Fruit fly (Drosophila melanogaster): ENCODE measurements around the gene Sec3.

Gene Sec3

DNA sequence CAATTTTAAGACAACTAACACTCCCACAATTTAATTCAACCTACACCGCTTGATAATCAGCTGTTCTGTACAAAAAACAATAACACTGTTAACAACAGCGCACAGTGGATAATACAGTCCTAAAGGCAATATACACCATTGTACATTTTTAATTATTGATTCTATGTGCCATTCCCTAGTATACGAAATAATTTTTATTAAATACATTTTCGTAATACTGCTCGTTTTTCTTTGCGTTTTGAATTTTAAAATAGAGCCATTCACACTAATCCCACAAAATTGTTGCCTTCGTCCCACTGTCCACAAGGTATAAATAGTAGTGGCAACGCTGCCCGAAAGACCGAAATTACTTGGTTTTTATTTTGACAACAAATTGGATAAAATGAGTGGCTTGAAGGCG is 8.5 kb upstream of the Sec3 start, which contains the start of the genes Coq4 and CG32176 (continued):
- peak; percentile 97 for TF ChIP-seq Sox15 (GFP tag; optimal IDR thresholded peaks at IDR 0.05)
- peak; percentile 78 for TF ChIP-seq Blimp-1 (GFP tag; optimal IDR thresholded peaks at IDR 0.05)
- peak; percentile 90 for TF ChIP-seq dsx (GFP tag; optimal IDR thresholded peaks at IDR 0.05; ENCODE audit: poor library complexity, severe bottlenecking)
- peak; percentile 93 for TF ChIP-seq CG8119 (GFP tag; IDR thresholded peaks at IDR 0.05)
- TF ChIP-seq CG8632 (GFP tag; optimal IDR thresholded peaks at IDR 0.05): peak; percentile 94
- TF ChIP-seq CG6792 (GFP tag; optimal IDR thresholded peaks at IDR 0.05): peak; percentile 97
- peak; percentile 92 for TF ChIP-seq CG11294 (GFP tag; IDR thresholded peaks at IDR 0.05)
- TF ChIP-seq Sox14 (GFP tag; optimal IDR thresholded peaks at IDR 0.05): peak; percentile 98
- TF ChIP-seq CG7368 (GFP tag; optimal IDR thresholded peaks at IDR 0.05): peak; percentile 96
- peak; percentile 98 for TF ChIP-seq acj6 (GFP tag; optimal IDR thresholded peaks at IDR 0.05)
- TF ChIP-seq CG6163 (GFP tag; IDR thresholded peaks at IDR 0.05): peak; percentile 97
- TF ChIP-seq CG9139 (GFP tag; optimal IDR thresholded peaks at IDR 0.05): peak; percentile 82
- peak; percentile 96 for TF ChIP-seq CG11902 (GFP tag; optimal IDR thresholded peaks at IDR 0.05)
- peak; percentile 99 for TF ChIP-seq Hr39 (GFP tag; optimal IDR thresholded peaks at IDR 0.05)
- peak; percentile 96 for TF ChIP-seq Lpt (GFP tag; optimal IDR thresholded peaks at IDR 0.05)
- peak; percentile 95 for TF ChIP-seq Ets96B (tag; optimal IDR thresholded peaks at IDR 0.05)
- peak; percentile 97 for TF ChIP-seq topi (GFP tag; optimal IDR thresholded peaks at IDR 0.05)
- peak; percentile 85 for TF ChIP-seq CG6854 (GFP tag; optimal IDR thresholded peaks at IDR 0.05)
- peak; percentile 96 for TF ChIP-seq CG3032 (tag; optimal IDR thresholded peaks at IDR 0.05)
- TF ChIP-seq CG10631 (GFP tag; optimal IDR thresholded peaks at IDR 0.05): peak; percentile 98
- TF ChIP-seq salr (GFP tag; optimal IDR thresholded peaks at IDR 0.05): peak; percentile 93 to 95
- peak; percentile 98 for TF ChIP-seq Sox102F (GFP tag; optimal IDR thresholded peaks at IDR 0.05)
- TF ChIP-seq CG8319 (GFP tag; optimal IDR thresholded peaks at IDR 0.05): peak; percentile 95
- peak; percentile 94 for TF ChIP-seq vri (GFP tag; optimal IDR thresholded peaks at IDR 0.05)
- TF ChIP-seq Met (GFP tag; optimal IDR thresholded peaks at IDR 0.05): peak; percentile 97
- peak; percentile 96 for TF ChIP-seq Gug (GFP tag; IDR thresholded peaks at IDR 0.05)
- TF ChIP-seq Ets21C (GFP tag; optimal IDR thresholded peaks at IDR 0.05): peak; percentile 98
- peak; percentile 99 for TF ChIP-seq svp (GFP tag)
- TF ChIP-seq CG10669 (GFP tag; optimal IDR thresholded peaks at IDR 0.05): peak; percentile 94
- peak; percentile 86 for TF ChIP-seq CG6808 (GFP tag; optimal IDR thresholded peaks at IDR 0.05)
- TF ChIP-seq OdsH (GFP tag; optimal IDR thresholded peaks at IDR 0.05): peak; percentile 99
- TF ChIP-seq Hr4 (GFP tag; optimal IDR thresholded peaks at IDR 0.05): peak; percentile 99
- TF ChIP-seq achi (GFP tag; optimal IDR thresholded peaks at IDR 0.05): peak; percentile 96
- peak; percentile 94 for TF ChIP-seq CG15336 (GFP tag; IDR thresholded peaks at IDR 0.05)
- peak; percentile 96 for TF ChIP-seq Hr38 (GFP tag; optimal IDR thresholded peaks at IDR 0.05)

DNA sequence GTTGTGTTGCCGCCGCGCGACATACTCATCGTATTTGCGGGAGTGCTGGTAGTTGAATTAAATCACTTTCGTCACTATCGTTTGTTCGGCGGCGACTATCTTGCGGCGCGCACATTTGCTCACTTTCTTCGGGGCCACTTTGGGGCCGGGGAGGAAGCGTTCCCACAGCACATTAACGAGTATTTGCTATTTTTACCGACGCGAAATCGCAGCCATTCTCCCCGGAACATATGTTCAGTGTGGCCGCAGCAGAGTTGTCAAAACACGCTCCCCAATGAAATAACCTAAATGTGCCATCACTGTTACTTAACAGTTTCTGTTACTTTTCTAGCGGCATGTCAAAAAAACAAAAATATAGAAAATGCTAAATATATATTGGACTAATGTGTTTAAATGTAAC is 7.9 kb upstream of the Sec3 start, which contains the start of gene frc:
Gene frc, minus strand, starts transcription at position 244 of the 400 bp plus-strand sequence.
- no peak for TF ChIP-seq Ets21C (GFP tag; optimal IDR thresholded peaks at IDR 0.05)
- TF ChIP-seq dsx (GFP tag; optimal IDR thresholded peaks at IDR 0.05; ENCODE audit: poor library complexity, severe bottlenecking): peak; percentile 16
- TF ChIP-seq CG8319 (GFP tag; optimal IDR thresholded peaks at IDR 0.05): no peak
- TF ChIP-seq CG10669 (GFP tag; optimal IDR thresholded peaks at IDR 0.05): no peak
- TF ChIP-seq Eip75B (GFP tag; optimal IDR thresholded peaks at IDR 0.05): no peak
- no peak for TF ChIP-seq salr (GFP tag; optimal IDR thresholded peaks at IDR 0.05)
- no peak for TF ChIP-seq Hr39 (GFP tag; optimal IDR thresholded peaks at IDR 0.05)
- no peak for TF ChIP-seq Smox (GFP tag; optimal IDR thresholded peaks at IDR 0.05)
- no peak for TF ChIP-seq Lpt (GFP tag; optimal IDR thresholded peaks at IDR 0.05)
- TF ChIP-seq CG4318 (GFP tag; optimal IDR thresholded peaks at IDR 0.05): no peak
- TF ChIP-seq CG8119 (GFP tag; IDR thresholded peaks at IDR 0.05): 0 out of 3 replicates have a peak, but pooled peaks have one; percentile 16
- no peak for TF ChIP-seq CG9139 (GFP tag; optimal IDR thresholded peaks at IDR 0.05)
- TF ChIP-seq eg (GFP tag; IDR thresholded peaks at IDR 0.05): 0 out of 3 replicates have a peak, but pooled peaks have one; percentile 13
- no peak for TF ChIP-seq CG1621 (tag; optimal IDR thresholded peaks at IDR 0.05)
- TF ChIP-seq svp (GFP tag): no peak
- no peak for TF ChIP-seq CG3032 (tag; optimal IDR thresholded peaks at IDR 0.05)
- TF ChIP-seq fd85E (GFP tag; optimal IDR thresholded peaks at IDR 0.05): no peak
- no peak for TF ChIP-seq spab (GFP tag; optimal IDR thresholded peaks at IDR 0.05)
- TF ChIP-seq CG16779 (tag; optimal IDR thresholded peaks at IDR 0.05): no peak
- TF ChIP-seq CG6163 (GFP tag; IDR thresholded peaks at IDR 0.05): no peak
- TF ChIP-seq dac (GFP tag; optimal IDR thresholded peaks at IDR 0.05): no peak
- TF ChIP-seq Hr38 (GFP tag; optimal IDR thresholded peaks at IDR 0.05): no peak
- no peak for TF ChIP-seq CG7368 (GFP tag; optimal IDR thresholded peaks at IDR 0.05)
- TF ChIP-seq CG15336 (GFP tag; IDR thresholded peaks at IDR 0.05): 0 out of 2 replicates have a peak, but pooled peaks have one; percentile 24
- no peak for TF ChIP-seq achi (GFP tag; optimal IDR thresholded peaks at IDR 0.05)
- TF ChIP-seq CG11902 (GFP tag; optimal IDR thresholded peaks at IDR 0.05): no peak
- no peak for TF ChIP-seq CG11762 (GFP tag; optimal IDR thresholded peaks at IDR 0.05; ENCODE audit: insufficient read depth)
- TF ChIP-seq CG10631 (GFP tag; optimal IDR thresholded peaks at IDR 0.05): no peak
- no peak for TF ChIP-seq Ets96B (tag; optimal IDR thresholded peaks at IDR 0.05)
- no peak for TF ChIP-seq Eip78C (GFP tag)
- no peak for TF ChIP-seq CG32006 (GFP tag; optimal IDR thresholded peaks at IDR 0.05)
- no peak for TF ChIP-seq net (GFP tag; optimal IDR thresholded peaks at IDR 0.05)
